Fruit fly (Drosophila melanogaster) whole organism, embryonic: Measurements from ENCODE around the gene Mco4.
A peak's percentile ranks its signal among the peaks of the same experiment; 100 is the strongest.

Experiments used
- Antp ChIP-seq: fragments of 200-800 bp; sonication (Bioruptor generic); optimal IDR thresholded peaks from 3 replicates; lab custom pipeline; 2016; ENCODE audit warnings: missing biosample characterization, missing genetic modification characterization
- Blimp-1 ChIP-seq: fragments of 200-800 bp; sonication (Bioruptor generic); optimal IDR thresholded peaks from 3 replicates; lab custom pipeline; 2018; ENCODE audit warnings: missing biosample characterization, missing genetic modification characterization, mild to moderate bottlenecking, moderate library complexity, missing genetic modification reagents
- CG10147 ChIP-seq: fragments of 200-800 bp; sonication (Bioruptor generic); optimal IDR thresholded peaks from 2 replicates; lab custom pipeline; 2019; ENCODE audit warnings: missing biosample characterization, mild to moderate bottlenecking, missing genetic modification characterization, moderate library complexity
- CG10267 ChIP-seq: fragments of 200-800 bp; sonication (Bioruptor generic); optimal IDR thresholded peaks from 2 replicates; lab custom pipeline; 2018; ENCODE audit warnings: missing biosample characterization, mild to moderate bottlenecking, missing genetic modification characterization, moderate library complexity
- CG11723 ChIP-seq: fragments of 200-800 bp; sonication (Bioruptor generic); optimal IDR thresholded peaks from 2 replicates; lab custom pipeline; 2017; ENCODE audit warnings: missing biosample characterization, mild to moderate bottlenecking, missing genetic modification characterization
- CG12071 ChIP-seq: fragments of 200-800 bp; sonication (Bioruptor generic); optimal IDR thresholded peaks from 3 replicates; lab custom pipeline; 2018; ENCODE audit warnings: missing biosample characterization, mild to moderate bottlenecking, missing genetic modification characterization
- CG12391 ChIP-seq: fragments of 200-800 bp; sonication (Bioruptor generic); optimal IDR thresholded peaks from 3 replicates; lab custom pipeline; 2018; ENCODE audit warnings: missing biosample characterization, mild to moderate bottlenecking, missing genetic modification characterization, moderate library complexity
- CG13123 ChIP-seq: fragments of 200-800 bp; sonication (Bioruptor generic); optimal IDR thresholded peaks from 2 replicates; lab custom pipeline; 2016; ENCODE audit warnings: missing biosample characterization, missing genetic modification characterization
- CG1529 ChIP-seq: fragments of 200-800 bp; sonication (Bioruptor generic); optimal IDR thresholded peaks from 3 replicates; lab custom pipeline; 2018; ENCODE audit warnings: missing biosample characterization, missing genetic modification characterization
- CG15696 ChIP-seq: fragments of 200-800 bp; sonication (Bioruptor generic); optimal IDR thresholded peaks from 2 replicates; lab custom pipeline; 2019; ENCODE audit warnings: missing biosample characterization, mild to moderate bottlenecking, missing genetic modification characterization, moderate library complexity
- CG1603 ChIP-seq: fragments of 200-800 bp; sonication (Bioruptor generic); optimal IDR thresholded peaks from 2 replicates; lab custom pipeline; 2019; ENCODE audit warnings: missing biosample characterization, mild to moderate bottlenecking, missing genetic modification characterization, moderate library complexity
- CG17568 ChIP-seq: fragments of 200-800 bp; sonication (Bioruptor generic); optimal IDR thresholded peaks from 2 replicates; lab custom pipeline; 2018; ENCODE audit warnings: missing biosample characterization, mild to moderate bottlenecking, missing genetic modification characterization, moderate library complexity
- CG18619 ChIP-seq: fragments of 200-800 bp; sonication (Bioruptor generic); optimal IDR thresholded peaks from 3 replicates; lab custom pipeline; 2017; ENCODE audit warnings: missing biosample characterization, mild to moderate bottlenecking, missing genetic modification characterization
- CG2678 ChIP-seq: fragments of 200-800 bp; sonication (Bioruptor generic); optimal IDR thresholded peaks from 3 replicates; lab custom pipeline; 2019; ENCODE audit warnings: missing biosample characterization, mild to moderate bottlenecking, missing genetic modification characterization, moderate library complexity
- CG34224 ChIP-seq: fragments of 200-800 bp; sonication (Bioruptor generic); IDR thresholded peaks from 3 replicates; pipeline ENCODE4 v1.3.6; 2022; ENCODE audit warnings: missing biosample characterization, missing genetic modification characterization; ENCODE audit not compliant: partially characterized antibody
- CG3995 ChIP-seq: fragments of 200-800 bp; sonication (Bioruptor generic); optimal IDR thresholded peaks from 3 replicates; lab custom pipeline; 2016; ENCODE audit warnings: missing biosample characterization, missing genetic modification characterization
- CG4617 ChIP-seq: fragments of 200-800 bp; sonication (Bioruptor generic); optimal IDR thresholded peaks from 3 replicates; lab custom pipeline; 2016; ENCODE audit warnings: missing biosample characterization, missing genetic modification characterization, borderline replicate concordance
- CG7372 ChIP-seq: fragments of 200-800 bp; sonication (Bioruptor generic); IDR thresholded peaks from 2 replicates; pipeline ENCODE4 v1.3.6; 2022; ENCODE audit warnings: missing biosample characterization, missing genetic modification characterization
- CG7839 ChIP-seq: fragments of 200-800 bp; sonication (Bioruptor generic); optimal IDR thresholded peaks from 3 replicates; lab custom pipeline; 2018; ENCODE audit warnings: missing biosample characterization, mild to moderate bottlenecking, missing genetic modification characterization, moderate library complexity
- CG8089 ChIP-seq: fragments of 200-800 bp; sonication (Bioruptor generic); optimal IDR thresholded peaks from 3 replicates; lab custom pipeline; 2016; ENCODE audit warnings: missing biosample characterization, missing genetic modification characterization
- CrebB ChIP-seq: fragments of 200-800 bp; sonication (Bioruptor generic); optimal IDR thresholded peaks from 3 replicates; lab custom pipeline; 2018; ENCODE audit warnings: missing biosample characterization, mild to moderate bottlenecking, missing genetic modification characterization
- Dad ChIP-seq: fragments of 200-800 bp; sonication (Bioruptor generic); optimal IDR thresholded peaks from 3 replicates; lab custom pipeline; 2016; ENCODE audit warnings: missing biosample characterization, missing genetic modification characterization
- HLHmδ ChIP-seq: fragments of 200-800 bp; sonication (Bioruptor generic); optimal IDR thresholded peaks from 2 replicates; lab custom pipeline; 2018; ENCODE audit warnings: missing biosample characterization, mild to moderate bottlenecking, missing genetic modification characterization, moderate library complexity
- Hr3 ChIP-seq: fragments of 200-800 bp; sonication (Bioruptor generic); optimal IDR thresholded peaks from 3 replicates; lab custom pipeline; 2016; ENCODE audit warnings: missing biosample characterization, missing genetic modification characterization
- Hr39 ChIP-seq: fragments of >200 bp; optimal IDR thresholded peaks from 2 replicates; lab custom pipeline; 2017
- Jarid2 ChIP-seq: fragments of 200-800 bp; sonication (Bioruptor generic); optimal IDR thresholded peaks from 3 replicates; lab custom pipeline; 2017; ENCODE audit warnings: mild to moderate bottlenecking, missing biosample characterization, missing genetic modification reagents, missing genetic modification characterization
- Kr ChIP-seq: fragments of 200-800 bp; sonication (Bioruptor generic); optimal IDR thresholded peaks from 2 replicates; lab custom pipeline; 2017; ENCODE audit warnings: missing biosample characterization, mild to moderate bottlenecking, missing genetic modification characterization
- Max ChIP-seq: fragments of 200-800 bp; sonication (Bioruptor generic); optimal IDR thresholded peaks from 2 replicates; lab custom pipeline; 2016; ENCODE audit warnings: missing biosample characterization, mild to moderate bottlenecking, missing genetic modification characterization
- Myb ChIP-seq: fragments of 200-800 bp; sonication (Bioruptor generic); optimal IDR thresholded peaks from 2 replicates; lab custom pipeline; 2016; ENCODE audit warnings: missing biosample characterization, missing genetic modification characterization
- Sox100B ChIP-seq: fragments of 200-800 bp; sonication (Bioruptor generic); optimal IDR thresholded peaks from 3 replicates; lab custom pipeline; 2018; ENCODE audit warnings: missing biosample characterization, mild to moderate bottlenecking, missing genetic modification characterization
- aop ChIP-seq: fragments of 200-800 bp; sonication (Bioruptor generic); IDR thresholded peaks from 2 replicates; pipeline ENCODE4 v1.3.6; 2022; ENCODE audit warnings: missing biosample characterization, missing genetic modification characterization
- ap ChIP-seq: fragments of 200-800 bp; sonication (Bioruptor generic); IDR thresholded peaks from 2 replicates; pipeline ENCODE4 v1.3.6; 2022; ENCODE audit warnings: missing biosample characterization, missing genetic modification characterization
- bigmax ChIP-seq: fragments of 200-800 bp; sonication (Bioruptor generic); optimal IDR thresholded peaks from 2 replicates; lab custom pipeline; 2018; ENCODE audit warnings: missing biosample characterization, mild to moderate bottlenecking, missing genetic modification characterization
- caup ChIP-seq: fragments of 200-800 bp; sonication (Bioruptor generic); optimal IDR thresholded peaks from 3 replicates; lab custom pipeline; 2017; ENCODE audit warnings: missing biosample characterization, mild to moderate bottlenecking, missing genetic modification characterization, moderate library complexity; ENCODE audit not compliant: severe bottlenecking
- cg ChIP-seq: fragments of 200-800 bp; sonication (Bioruptor generic); optimal IDR thresholded peaks from 3 replicates; lab custom pipeline; 2019; ENCODE audit warnings: missing biosample characterization, mild to moderate bottlenecking, missing genetic modification characterization, moderate library complexity
- chn ChIP-seq: fragments of 200-800 bp; sonication (Bioruptor generic); optimal IDR thresholded peaks from 2 replicates; lab custom pipeline; 2016; ENCODE audit warnings: missing biosample characterization, missing genetic modification characterization
- dmrt11E ChIP-seq: fragments of 200-800 bp; sonication (Bioruptor generic); optimal IDR thresholded peaks from 3 replicates; lab custom pipeline; 2018; ENCODE audit warnings: missing biosample characterization, mild to moderate bottlenecking, missing genetic modification characterization, moderate library complexity
- eve ChIP-seq, 2 experiments: fragments of >200 bp; optimal IDR thresholded peaks; 2 replicates each; lab custom pipeline; 2017; ENCODE audit warnings: missing biosample characterization in 2 of 2, missing genetic modification characterization in 2 of 2
- fd96Cb ChIP-seq: fragments of 200-800 bp; sonication (Bioruptor generic); optimal IDR thresholded peaks from 2 replicates; lab custom pipeline; 2018; ENCODE audit warnings: missing biosample characterization, mild to moderate bottlenecking, missing genetic modification characterization, moderate library complexity
- gcm ChIP-seq: fragments of 200-800 bp; sonication (Bioruptor generic); optimal IDR thresholded peaks from 2 replicates; lab custom pipeline; 2019; ENCODE audit warnings: missing biosample characterization, mild to moderate bottlenecking, missing genetic modification characterization, moderate library complexity
- gt ChIP-seq: fragments of 200-800 bp; sonication (Bioruptor generic); IDR thresholded peaks from 2 replicates; pipeline ENCODE4 v1.3.6; 2022; ENCODE audit warnings: missing biosample characterization, missing genetic modification characterization
- pnt ChIP-seq: fragments of 200-800 bp; sonication (Bioruptor generic); optimal IDR thresholded peaks from 3 replicates; lab custom pipeline; 2016; ENCODE audit warnings: missing biosample characterization, missing genetic modification characterization
- pzg ChIP-seq: fragments of 200-800 bp; sonication (Bioruptor generic); optimal IDR thresholded peaks from 3 replicates; lab custom pipeline; 2018; ENCODE audit warnings: missing biosample characterization, mild to moderate bottlenecking, missing genetic modification characterization, moderate library complexity
- ssp ChIP-seq: fragments of 200-800 bp; sonication (Bioruptor generic); IDR thresholded peaks from 2 replicates; pipeline ENCODE4 v1.3.6; 2022; ENCODE audit warnings: missing biosample characterization, missing genetic modification characterization
- tgo ChIP-seq: fragments of 200-800 bp; sonication (Bioruptor generic); IDR thresholded peaks from 3 replicates; pipeline ENCODE4 v1.3.6; 2022; ENCODE audit warnings: missing biosample characterization, missing genetic modification characterization
- unc-4 ChIP-seq: fragments of 200-800 bp; sonication (Bioruptor generic); IDR thresholded peaks from 2 replicates; pipeline ENCODE4 v1.3.6; 2022; ENCODE audit warnings: missing biosample characterization, missing genetic modification characterization; ENCODE audit not compliant: partially characterized antibody
- wdn ChIP-seq: fragments of 200-800 bp; sonication (Bioruptor generic); IDR thresholded peaks from 2 replicates; pipeline ENCODE4 v1.3.6; 2022; ENCODE audit warnings: missing biosample characterization, missing genetic modification characterization
- yki ChIP-seq: fragments of >200 bp; optimal IDR thresholded peaks from 3 replicates; lab custom pipeline; 2018
- zen ChIP-seq: fragments of 200-800 bp; sonication (Bioruptor generic); optimal IDR thresholded peaks from 3 replicates; lab custom pipeline; 2018; ENCODE audit warnings: missing biosample characterization, mild to moderate bottlenecking, missing genetic modification characterization, moderate library complexity
- zf30C ChIP-seq: fragments of 200-800 bp; sonication (Bioruptor generic); optimal IDR thresholded peaks from 3 replicates; lab custom pipeline; 2018; ENCODE audit warnings: missing biosample characterization, mild to moderate bottlenecking, missing genetic modification characterization

The Mco4 gene

DNA sequence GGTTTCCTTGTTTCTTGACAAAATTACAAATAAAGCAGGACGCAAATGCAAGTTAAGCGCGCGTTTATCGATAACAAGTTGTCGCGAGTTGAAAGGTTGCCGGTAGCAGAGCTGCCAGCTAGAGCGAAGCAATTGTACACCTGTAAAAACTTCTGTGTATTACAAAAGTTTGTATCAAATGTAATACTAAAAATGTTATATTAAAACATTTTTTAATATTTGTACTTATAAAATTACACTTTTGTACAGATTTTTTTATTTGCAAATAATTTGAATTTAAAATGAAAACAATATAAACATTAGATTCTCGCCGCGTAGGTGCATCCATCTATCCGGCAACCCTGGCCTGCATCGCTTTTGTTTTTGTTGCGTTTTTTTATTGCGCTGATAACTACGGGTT is 11.3 kb downstream of the Mco4 start, which contains the start of the genes CG8142 and Ucp4A (continued):
- TF ChIP-seq CG3995 (peak; percentile 39), gt (GFP tag; lab: Robert Waterston, UW) (peak; percentile 85), CG7372 (peak; percentile 96), Myb (peak; percentile 23), CG4617 (GFP tag; lab: Kevin White, UChicago) (peak; percentile 87), CG12391 (tag; lab: Kevin White, UChicago) (peak; percentile 93), zen (tag; lab: Kevin White, UChicago) (peak; percentile 91), ssp (GFP tag; lab: Robert Waterston, UW) (peak; percentile 93), yki (lab: Kevin White, UChicago) (no peak), unc-4 (GFP tag; lab: Robert Waterston, UW) (no peak), zf30C (GFP tag; lab: Kevin White, UChicago) (peak; percentile 91), CG11723 (GFP tag; lab: Kevin White, UChicago) (peak; percentile 66), wdn (GFP tag; lab: Robert Waterston, UW) (peak; percentile 93), CG8089 (GFP tag; lab: Kevin White, UChicago) (peak; percentile 30), CG10267 (tag; lab: Kevin White, UChicago) (peak; percentile 88), gcm (peak; percentile 84), CG13123 (GFP tag; lab: Kevin White, UChicago) (peak; percentile 78), CG18619 (GFP tag; lab: Kevin White, UChicago) (peak; percentile 86), Kr (no peak), pzg (GFP tag; lab: Kevin White, UChicago) (peak; percentile 34), CG10147 (GFP tag; lab: Kevin White, UChicago) (peak; percentile 79), Sox100B (GFP tag; lab: Kevin White, UChicago) (peak; percentile 90), CG34224 (GFP tag; lab: Robert Waterston, UW) (0 out of 3 replicates have a peak, but pooled peaks have one; percentile 12), chn (GFP tag; lab: Kevin White, UChicago) (peak; percentile 73), ap (peak; percentile 93), CG7839 (peak; percentile 93), cg (GFP tag; lab: Kevin White, UChicago) (no peak), CG1529 (GFP tag; lab: Kevin White, UChicago) (peak; percentile 66), tgo (GFP tag; lab: Robert Waterston, UW) (peak; percentile 98), pnt (GFP tag; lab: Kevin White, UChicago) (peak; percentile 52), CG1603 (tag; lab: Kevin White, UChicago) (peak; percentile 47), CG12071 (GFP tag; lab: Kevin White, UChicago) (peak; percentile 23), Dad (GFP tag; lab: Kevin White, UChicago) (peak; percentile 24), bigmax (no peak), Blimp-1 (GFP tag; lab: Kevin White, UChicago) (peak; percentile 89), HLHmδ (GFP tag; lab: Kevin White, UChicago) (no peak), Antp (peak; percentile 51), CG2678 (tag; lab: Kevin White, UChicago) (peak; percentile 94), CrebB (peak; percentile 66), dmrt11E (tag; lab: Kevin White, UChicago) (peak; percentile 91), Jarid2 (GFP tag; lab: Kevin White, UChicago) (no peak), Hr39 (lab: Kevin White, UChicago) (no peak), Hr3 (GFP tag; lab: Kevin White, UChicago) (peak; percentile 92), caup (GFP tag; lab: Kevin White, UChicago) (peak; percentile 89), eve (GFP tag; optimal IDR thresholded peaks at IDR 0.05; lab: Kevin White, UChicago) (no peak), aop (GFP tag; lab: Robert Waterston, UW) (peak; percentile 65; the same call in 1 of the 2 replicates), CG15696 (peak; percentile 94), CG17568 (GFP tag; lab: Kevin White, UChicago) (no peak), Max (GFP tag; lab: Kevin White, UChicago) (peak; percentile 89), fd96Cb (tag; lab: Kevin White, UChicago) (peak; percentile 93)
